Worm (Caenorhabditis elegans): ENCODE measurements around the gene Y41D4A.3.

Y41D4A.3 gene

ce11 chrIV:1781559-1781958, 28.0 kb downstream of the Y41D4A.3 start, which contains the start of gene frpr-19:
TSS of gene frpr-19 (minus strand) at chrIV:1781659.
- TF ChIP-seq unc-62 (GFP tag; optimal IDR thresholded peaks at IDR 0.05 in 1 of 2): peak in 1 of 2 experiments; percentile 42
- no peak for TF ChIP-seq unc-62 (tag; optimal IDR thresholded peaks at IDR 0.05)
- no peak for TF ChIP-seq ceh-44 (GFP tag; IDR thresholded peaks at IDR 0.05)
- TF ChIP-seq set-16 (GFP tag; IDR thresholded peaks at IDR 0.05): peak; percentile 23; the same call in 1 of the 2 replicates

ce11 chrIV:1785156-1785555, 31.6 kb downstream of the Y41D4A.3 start:
- TF ChIP-seq hif-1 (tag; optimal IDR thresholded peaks at IDR 0.05) (no peak), ctbp-1 (GFP tag; IDR thresholded peaks at IDR 0.05) (no peak), nhr-28 (tag; optimal IDR thresholded peaks at IDR 0.05) (no peak), nhr-77 (tag; optimal IDR thresholded peaks at IDR 0.05) (no peak), cey-2 (tag; optimal IDR thresholded peaks at IDR 0.05; ENCODE audit: borderline replicate concordance, insufficient read depth) (no peak), dmd-9 (GFP tag; IDR thresholded peaks at IDR 0.05) (no peak), ZK546.5 (tag; optimal IDR thresholded peaks at IDR 0.05) (no peak), daf-19 (GFP tag; conservative IDR thresholded peaks at IDR 0.05) (no peak), madf-9 (GFP tag; conservative IDR thresholded peaks at IDR 0.05) (no peak), F37D6.2 (tag; optimal IDR thresholded peaks at IDR 0.05) (no peak), ama-1 (optimal IDR thresholded peaks at IDR 0.05) (no peak), zip-11 (GFP tag; IDR thresholded peaks at IDR 0.05) (no peak), daf-16 (GFP tag; optimal IDR thresholded peaks at IDR 0.05) (no peak), daf-16 (tag; optimal IDR thresholded peaks at IDR 0.05) (no peak), lin-1 (GFP tag; IDR thresholded peaks at IDR 0.05) (no peak), aly-2 (tag; optimal IDR thresholded peaks at IDR 0.05) (no peak), zip-2 (tag; optimal IDR thresholded peaks at IDR 0.05) (no peak), egl-43 (GFP tag; IDR thresholded peaks at IDR 0.05) (no peak), mep-1 (tag; optimal IDR thresholded peaks at IDR 0.05) (no peak)

- TF ChIP-seq ctbp-1 (GFP tag; IDR thresholded peaks at IDR 0.05) (no peak), dmd-8 (GFP tag; IDR thresholded peaks at IDR 0.05) (0 out of 2 replicates have a peak, but pooled peaks have one; percentile 29), set-16 (GFP tag; IDR thresholded peaks at IDR 0.05) (peak; percentile 52), skn-1 (tag; optimal IDR thresholded peaks at IDR 0.05) (no peak), aha-1 (tag) (peak; percentile 50), rbr-2 (tag; optimal IDR thresholded peaks at IDR 0.05) (no peak)
These were observed 37.1 kb downstream of the Y41D4A.3 start for ce11 chrIV:1790677-1791076.

DNA sequence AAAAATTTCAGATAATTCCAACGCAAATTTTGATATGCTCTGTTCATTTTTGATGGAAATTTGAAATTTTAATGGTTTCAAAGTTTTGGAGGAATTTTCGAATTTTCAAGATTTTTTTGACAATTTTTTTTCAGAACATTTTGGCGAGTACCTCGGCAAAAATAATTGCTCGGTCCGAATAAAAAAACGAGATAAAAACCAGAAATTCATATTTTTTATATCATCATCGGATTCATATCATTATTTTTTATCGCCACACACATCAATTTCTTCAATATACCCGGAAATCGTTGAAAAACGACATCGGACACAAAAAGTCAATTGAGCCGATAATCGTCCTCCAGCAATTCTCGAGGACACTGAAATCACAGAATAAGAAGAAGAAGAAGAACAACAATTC, 38.2 kb downstream of the Y41D4A.3 start:
- TF ChIP-seq pha-4 (GFP tag; IDR thresholded peaks at IDR 0.05): no peak
- TF ChIP-seq pha-4 (tag; optimal IDR thresholded peaks at IDR 0.05): no peak
- peak; percentile 72 for TF ChIP-seq aha-1 (tag)
- TF ChIP-seq unc-62 (GFP tag; optimal IDR thresholded peaks at IDR 0.05 in 1 of 2): peak in 1 of 2 experiments; percentile 15
- TF ChIP-seq unc-62 (tag; optimal IDR thresholded peaks at IDR 0.05): no peak
- TF ChIP-seq nhr-10 (tag; optimal IDR thresholded peaks at IDR 0.05): no peak

DNA sequence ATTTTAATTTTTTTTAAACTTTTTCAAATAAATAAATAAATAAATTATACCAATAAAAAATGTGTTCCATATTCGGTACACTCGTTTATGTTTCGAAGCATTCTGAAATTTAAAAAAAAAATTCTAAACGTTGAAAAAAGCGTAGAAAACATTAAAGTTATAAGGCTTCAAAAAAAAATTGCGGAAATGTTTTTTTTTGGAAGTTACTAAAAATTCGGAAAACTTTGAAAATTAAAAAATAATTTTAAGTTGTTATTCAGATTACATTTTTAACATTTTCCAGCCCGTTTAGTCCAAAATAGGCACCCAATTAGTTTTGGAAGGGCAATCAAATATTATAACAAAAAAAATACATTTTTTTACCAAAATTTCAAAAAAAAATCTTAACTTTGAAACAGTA, 50.3 kb downstream of the Y41D4A.3 start, which contains the start of gene Y38C1BA.1:
Y38C1BA.1 (minus strand) TSS at position 101 of the 400 bp plus-strand sequence.
- TF ChIP-seq lsy-2 (tag; optimal IDR thresholded peaks at IDR 0.05): no peak
- no peak for TF ChIP-seq zfp-2 (tag; optimal IDR thresholded peaks at IDR 0.05)
- TF ChIP-seq tag-97 (GFP tag; IDR thresholded peaks at IDR 0.05): no peak
- no peak for TF ChIP-seq fkh-10 (GFP tag; optimal IDR thresholded peaks at IDR 0.05)
- no peak for TF ChIP-seq aha-1 (tag)

ce11 chrIV:1804613-1805012, 51.0 kb downstream of the Y41D4A.3 start:
- TF ChIP-seq aly-2 (tag; optimal IDR thresholded peaks at IDR 0.05): no peak
- no peak for TF ChIP-seq ceh-32 (tag; optimal IDR thresholded peaks at IDR 0.05; ENCODE audit: poor library complexity)
- TF ChIP-seq lsy-2 (tag; optimal IDR thresholded peaks at IDR 0.05): peak in 1 of 2 experiments; percentile 35
- no peak for TF ChIP-seq zip-11 (GFP tag; IDR thresholded peaks at IDR 0.05)
- TF ChIP-seq F10B5.3 (tag; optimal IDR thresholded peaks at IDR 0.05): no peak
- no peak for TF ChIP-seq mes-2 (tag; optimal IDR thresholded peaks at IDR 0.05; ENCODE audit: poor library complexity, severe bottlenecking)
- TF ChIP-seq nhr-42 (GFP tag; IDR thresholded peaks at IDR 0.05): no peak
- TF ChIP-seq zfp-2 (tag; optimal IDR thresholded peaks at IDR 0.05): no peak
- no peak for TF ChIP-seq arid-1 (GFP tag; conservative IDR thresholded peaks at IDR 0.05)
- TF ChIP-seq F37D6.2 (tag; optimal IDR thresholded peaks at IDR 0.05): no peak
- TF ChIP-seq mep-1 (tag; optimal IDR thresholded peaks at IDR 0.05): peak; percentile 1
- TF ChIP-seq hlh-30 (tag; optimal IDR thresholded peaks at IDR 0.05; ENCODE audit: insufficient read depth): peak; percentile 46
- no peak for TF ChIP-seq ceh-82 (tag; optimal IDR thresholded peaks at IDR 0.05)
- no peak for TF ChIP-seq ceh-28 (tag; optimal IDR thresholded peaks at IDR 0.05)
- no peak for TF ChIP-seq nhr-28 (tag; optimal IDR thresholded peaks at IDR 0.05)
- TF ChIP-seq dpl-1 (GFP tag; optimal IDR thresholded peaks at IDR 0.05): peak; percentile 8

All from whole organism, L4 larva.